Fruit fly (Drosophila melanogaster): ENCODE results near the gene Ir85a.

DNA sequence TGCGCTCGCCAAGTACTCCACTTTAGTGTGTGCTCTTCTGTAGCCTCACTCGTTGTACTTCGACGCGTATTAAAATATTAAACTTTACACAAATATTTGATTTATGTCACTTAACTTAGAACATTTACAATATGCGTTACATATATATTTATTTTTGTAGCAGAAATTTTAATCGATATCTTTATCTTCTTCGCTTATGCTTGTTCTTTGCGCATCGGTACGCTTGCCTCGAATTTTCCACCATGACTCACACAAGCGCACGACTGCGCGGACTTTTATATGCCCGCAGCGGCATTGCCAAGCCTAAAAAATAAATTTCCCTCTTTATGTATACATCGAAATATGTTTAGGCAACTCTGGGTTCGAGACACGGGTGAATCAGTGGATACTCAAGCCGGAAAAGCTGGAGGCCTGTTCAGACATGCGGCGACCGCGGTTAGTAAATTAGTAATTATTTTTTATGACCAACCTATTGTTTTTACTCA, 26.0 kb downstream of the Ir85a start, which contains the start of gene aqz:
- TF ChIP-seq CG10348 (GFP tag; IDR thresholded peaks at IDR 0.05) (no peak), CG8159 (tag; optimal IDR thresholded peaks at IDR 0.05) (no peak), gl (tag; optimal IDR thresholded peaks at IDR 0.05) (no peak)

Measured in whole organism, pupa.